Fruit fly (Drosophila melanogaster) whole organism: ENCODE results near the gene Dronc.

Experiments used
- CG8478 ChIP-seq: fragments of >200 bp; optimal IDR thresholded peaks from 2 replicates; lab custom pipeline; 2018; ENCODE audit warnings: inconsistent platforms
- EcR ChIP-seq, 2 experiments: fragments of >200 bp; optimal IDR thresholded peaks; 2 replicates each; lab custom pipeline; 2017; ENCODE audit warnings: missing biosample characterization in 2 of 2, missing genetic modification characterization in 2 of 2, missing genetic modification reagents in 2 of 2
- pan ChIP-seq: fragments of >200 bp; optimal IDR thresholded peaks from 2 replicates; lab custom pipeline; 2017
- psq ChIP-seq: fragments of >200 bp; optimal IDR thresholded peaks from 2 replicates; lab custom pipeline; 2017
- usp ChIP-seq: fragments of >200 bp; optimal IDR thresholded peaks from 2 replicates; lab custom pipeline; 2017; ENCODE audit warnings: missing biosample characterization, missing genetic modification characterization, mixed read lengths

- TF ChIP-seq CG8478 (lab: Kevin White, UChicago) (no peak), EcR (GFP tag; optimal IDR thresholded peaks at IDR 0.05; lab: Kevin White, UChicago) (no peak), usp (no peak), psq (lab: Kevin White, UChicago) (no peak), pan (lab: Kevin White, UChicago) (no peak)
Observed at dm6 chr3L:9968267-9968721, at the start of gene Dronc, which contains the start of gene CG6685.
